Worm (Caenorhabditis elegans) whole organism, L1 larva: Measurements from ENCODE around the gene aexr-2.

ENCODE experiments used
- F16B12.6 ChIP-seq: fragments of 150-350 bp; optimal IDR thresholded peaks from 2 replicates; lab custom pipeline; 2014; ENCODE audit warnings: missing biosample characterization, missing genetic modification characterization
- aly-2 ChIP-seq: fragments of 150-350 bp; optimal IDR thresholded peaks from 2 replicates; lab custom pipeline; 2014; ENCODE audit warnings: missing biosample characterization, missing genetic modification characterization
- ceh-82 ChIP-seq, 3 experiments: fragments of 150-350 bp in 1 of 3; sonication (generic microtip) in 2 of 3; optimal IDR thresholded peaks; 2 replicates each; lab custom pipeline; 2014 to 2017; ENCODE audit warnings: missing biosample characterization in 3 of 3, missing genetic modification characterization in 3 of 3
- ceh-88 ChIP-seq: fragments of 200-800 bp; sonication (Bioruptor generic); IDR thresholded peaks from 2 replicates; pipeline ENCODE4 v1.3.6; 2022; ENCODE audit warnings: missing genetic modification characterization, missing compliant biosample characterization
- dsc-1 ChIP-seq: sonication (generic microtip); optimal IDR thresholded peaks from 2 replicates; lab custom pipeline; 2016; ENCODE audit warnings: mild to moderate bottlenecking, missing genetic modification characterization, missing compliant biosample characterization
- egl-13 ChIP-seq: sonication (generic microtip); optimal IDR thresholded peaks from 2 replicates; lab custom pipeline; 2016; ENCODE audit warnings: missing genotype, missing genetic modification reagents, missing genetic modification characterization, missing compliant biosample characterization
- elt-3 ChIP-seq, 6 experiments: fragments of 150-350 bp in 1 of 6; sonication (generic microtip); optimal IDR thresholded peaks; 2 replicates each; lab custom pipeline; 2017 to 2018; ENCODE audit warnings: missing biosample characterization in 6 of 6, missing genetic modification characterization in 6 of 6, inconsistent platforms in 1 of 6
- ets-5 ChIP-seq: fragments of 200-800 bp; sonication (Bioruptor generic); IDR thresholded peaks from 2 replicates; pipeline ENCODE4 v1.3.6; 2022; ENCODE audit warnings: missing genetic modification characterization, missing compliant biosample characterization
- hlh-4 ChIP-seq: sonication (generic microtip); optimal IDR thresholded peaks from 2 replicates; lab custom pipeline; 2016; ENCODE audit warnings: mild to moderate bottlenecking, missing genetic modification characterization, missing compliant biosample characterization
- hpl-2 ChIP-seq: fragments of 150-350 bp; optimal IDR thresholded peaks from 2 replicates; lab custom pipeline; 2014; ENCODE audit warnings: missing biosample characterization, missing genetic modification reagents, missing genetic modification characterization
- jun-1 ChIP-seq: fragments of 150-350 bp; optimal IDR thresholded peaks from 2 replicates; lab custom pipeline; 2014; ENCODE audit warnings: missing biosample characterization, missing genetic modification reagents, missing genetic modification characterization
- lin-13 ChIP-seq: fragments of 150-350 bp; optimal IDR thresholded peaks from 2 replicates; lab custom pipeline; 2014; ENCODE audit warnings: missing biosample characterization, missing genetic modification reagents, missing genetic modification characterization
- lin-35 ChIP-seq, 2 experiments: fragments of 150-350 bp; optimal IDR thresholded peaks; 2 replicates each; lab custom pipeline; 2014; ENCODE audit warnings: missing biosample characterization in 2 of 2, missing genetic modification characterization in 2 of 2, missing genetic modification reagents in 2 of 2
- lir-3 ChIP-seq: sonication (generic microtip); optimal IDR thresholded peaks from 2 replicates; lab custom pipeline; 2016; ENCODE audit warnings: mild to moderate bottlenecking, missing genetic modification characterization, moderate library complexity, missing compliant biosample characterization; ENCODE audit not compliant: poor library complexity
- lsy-2 ChIP-seq, 2 experiments: fragments of 150-350 bp; optimal IDR thresholded peaks; 2 replicates each; lab custom pipeline; 2014; ENCODE audit warnings: missing biosample characterization in 2 of 2, missing genetic modification characterization in 2 of 2
- nhr-237 ChIP-seq: fragments of 150-350 bp; optimal IDR thresholded peaks from 2 replicates; lab custom pipeline; 2014; ENCODE audit warnings: missing biosample characterization, missing genetic modification characterization
- nhr-76 ChIP-seq: sonication (generic microtip); optimal IDR thresholded peaks from 2 replicates; lab custom pipeline; 2017; ENCODE audit warnings: missing biosample characterization, missing genetic modification characterization
- nhr-84 ChIP-seq: sonication (generic microtip); optimal IDR thresholded peaks from 2 replicates; lab custom pipeline; 2017; ENCODE audit warnings: missing biosample characterization, missing genetic modification characterization
- pag-3 ChIP-seq: sonication (generic microtip); optimal IDR thresholded peaks from 2 replicates; lab custom pipeline; 2017; ENCODE audit warnings: missing genetic modification characterization, mild to moderate bottlenecking, missing compliant biosample characterization, antibody characterized with exemption, borderline replicate concordance; ENCODE audit not compliant: insufficient read depth
- sox-4 ChIP-seq: sonication (generic microtip); optimal IDR thresholded peaks from 2 replicates; lab custom pipeline; 2016; ENCODE audit warnings: missing genetic modification characterization, missing compliant biosample characterization
- unc-86 ChIP-seq: sonication (generic microtip); optimal IDR thresholded peaks from 2 replicates; lab custom pipeline; 2016; ENCODE audit warnings: missing genetic modification characterization, missing compliant biosample characterization
- unc-98 ChIP-seq: fragments of 200-800 bp; sonication (Bioruptor generic); IDR thresholded peaks from 2 replicates; pipeline ENCODE4 v1.3.6; 2022; ENCODE audit warnings: missing genetic modification characterization, missing compliant biosample characterization
- xbp-1 ChIP-seq: sonication (generic microtip); optimal IDR thresholded peaks from 2 replicates; lab custom pipeline; 2016; ENCODE audit warnings: missing genetic modification characterization, missing compliant biosample characterization

Gene aexr-2

DNA sequence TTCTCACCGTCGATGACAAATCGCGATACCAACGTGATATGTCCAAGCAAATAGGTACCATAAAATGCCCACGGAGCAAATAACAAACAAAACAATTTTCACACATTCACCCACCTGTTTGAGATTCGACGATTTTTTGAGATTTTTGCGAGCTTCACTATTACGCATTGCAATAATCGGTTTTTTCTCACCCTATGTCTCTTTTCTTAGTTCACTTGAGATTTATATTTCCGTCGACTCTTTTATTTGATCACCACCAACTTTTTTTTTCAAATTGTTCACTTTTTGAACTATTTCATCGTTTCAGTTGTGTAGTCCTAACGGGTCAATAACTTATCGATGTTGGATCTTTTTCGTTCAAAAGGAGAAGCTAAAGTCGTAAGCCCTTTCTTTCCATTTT, 42.8 kb downstream of the aexr-2 start, which contains the start of gene fbxl-4:
Gene fbxl-4, plus strand, starts transcription at position 301 of the 400 bp plus-strand sequence.
- TF ChIP-seq lin-13, result no peak
- TF ChIP-seq egl-13, result no peak
- TF ChIP-seq unc-86 (tag; lab: Kevin White, UChicago), result no peak
- no peak for TF ChIP-seq ets-5 (GFP tag; lab: Robert Waterston, UW)
- no peak for TF ChIP-seq unc-98 (GFP tag; lab: Robert Waterston, UW)
- no peak for TF ChIP-seq hpl-2
- no peak for TF ChIP-seq dsc-1 (tag; lab: Kevin White, UChicago)
- TF ChIP-seq hlh-4, result no peak
- TF ChIP-seq lin-35 (GFP tag; optimal IDR thresholded peaks at IDR 0.05; lab: Kevin White, UChicago), result no peak
- no peak for TF ChIP-seq nhr-76
- no peak for TF ChIP-seq lir-3

DNA sequence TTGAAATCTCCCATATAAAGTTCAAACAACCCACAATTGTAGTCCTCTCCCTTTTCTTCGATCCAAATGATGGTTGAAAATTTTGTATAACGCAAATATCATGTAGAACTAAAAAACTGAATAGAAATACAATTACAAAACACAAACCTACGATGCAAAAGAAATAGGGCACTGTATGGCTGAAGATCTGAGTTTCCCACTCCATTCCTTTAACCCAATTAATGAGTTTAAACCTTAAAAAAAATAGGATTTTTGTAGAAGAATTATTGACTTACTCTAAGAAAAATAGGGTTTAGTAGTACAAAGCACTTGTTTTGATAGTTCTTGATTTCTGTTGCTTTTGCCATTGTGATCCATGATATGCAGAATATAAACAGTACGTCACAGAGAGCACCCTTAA, 48.0 kb downstream of the aexr-2 start:
- TF ChIP-seq ceh-88 (GFP tag; lab: Robert Waterston, UW) (no peak), F16B12.6 (tag; lab: Kevin White, UChicago) (no peak), jun-1 (tag; lab: Kevin White, UChicago) (no peak), nhr-237 (no peak), aly-2 (tag; lab: Kevin White, UChicago) (no peak), xbp-1 (no peak), pag-3 (tag; lab: Kevin White, UChicago) (no peak), sox-4 (tag; lab: Kevin White, UChicago) (no peak), elt-3 (tag; optimal IDR thresholded peaks at IDR 0.05; lab: Kevin White, UChicago) (no peak), lin-13 (no peak), lsy-2 (tag; optimal IDR thresholded peaks at IDR 0.05; lab: Kevin White, UChicago) (no peak), nhr-84 (no peak), ceh-82 (tag; optimal IDR thresholded peaks at IDR 0.05; lab: Kevin White, UChicago) (no peak), lin-35 (GFP tag; optimal IDR thresholded peaks at IDR 0.05; lab: Kevin White, UChicago) (no peak)
- TF ChIP-seq, all 84 proteins: peak for 0
